Worm (Caenorhabditis elegans) whole organism, L4/young adult: ENCODE results near the gene lge-1.

Source experiments
- W03F9.2 ChIP-seq: fragments of 150-350 bp; optimal IDR thresholded peaks from 2 replicates; lab custom pipeline; 2014; ENCODE audit warnings: missing biosample characterization, missing genetic modification characterization
- him-1 ChIP-seq: sonication (generic microtip); optimal IDR thresholded peaks from 2 replicates; lab custom pipeline; 2016; ENCODE audit warnings: missing genotype, missing genetic modification reagents, missing genetic modification characterization, missing compliant biosample characterization

ce11 chrX:10963453-10964046, 2.8 kb upstream of the lge-1 start, which contains the start of gene nas-10:
- TF ChIP-seq him-1 (tag; lab: Kevin White, UChicago) (peak; percentile 81), W03F9.2 (no peak)
